Worm (Caenorhabditis elegans) whole organism, midembryonic: ENCODE data around the gene unc-93.

ENCODE experiments used
- T22C8.4 ChIP-seq: fragments of 200-800 bp; sonication (Bioruptor generic); IDR thresholded peaks from 2 replicates; pipeline ENCODE4 v1.3.6; 2022; ENCODE audit warnings: missing genetic modification characterization, missing compliant biosample characterization
- cog-1 ChIP-seq: sonication (generic microtip); optimal IDR thresholded peaks from 2 replicates; lab custom pipeline; 2016; ENCODE audit warnings: missing genetic modification characterization, missing compliant biosample characterization
- flt-1 ChIP-seq: fragments of 200-800 bp; sonication (Bioruptor generic); IDR thresholded peaks from 2 replicates; pipeline ENCODE4 v1.3.6; 2022; ENCODE audit warnings: missing genetic modification characterization, missing compliant biosample characterization
- klf-2 ChIP-seq: fragments of 200-800 bp; sonication (Bioruptor generic); conservative IDR thresholded peaks from 2 replicates; pipeline ENCODE4 v1.3.6; 2022; ENCODE audit warnings: missing genetic modification reagents, missing genetic modification characterization, missing compliant biosample characterization
- med-1 ChIP-seq: sonication (generic microtip); optimal IDR thresholded peaks from 2 replicates; lab custom pipeline; 2017; ENCODE audit warnings: missing genetic modification characterization, mild to moderate bottlenecking, missing compliant biosample characterization, antibody characterized with exemption, missing genetic modification reagents; ENCODE audit not compliant: insufficient read depth
- ref-1 ChIP-seq: fragments of 200-800 bp; sonication (Bioruptor generic); conservative IDR thresholded peaks from 2 replicates; pipeline ENCODE4 v1.3.6; 2022; ENCODE audit warnings: missing genetic modification reagents, missing genetic modification characterization, missing compliant biosample characterization
- tab-1 ChIP-seq: fragments of 200-800 bp; sonication (Bioruptor generic); IDR thresholded peaks from 2 replicates; pipeline ENCODE4 v1.3.6; 2022; ENCODE audit warnings: missing genetic modification characterization, missing compliant biosample characterization
- ztf-23 ChIP-seq: fragments of 200-800 bp; sonication (Bioruptor generic); IDR thresholded peaks from 2 replicates; pipeline ENCODE4 v1.3.6; 2022; ENCODE audit warnings: missing genetic modification reagents, missing genetic modification characterization, missing compliant biosample characterization
- ztf-29 ChIP-seq: fragments of 200-800 bp; sonication (Bioruptor generic); IDR thresholded peaks from 2 replicates; pipeline ENCODE4 v1.3.6; 2022; ENCODE audit warnings: missing genetic modification reagents, missing genetic modification characterization, missing compliant biosample characterization

Gene unc-93

DNA sequence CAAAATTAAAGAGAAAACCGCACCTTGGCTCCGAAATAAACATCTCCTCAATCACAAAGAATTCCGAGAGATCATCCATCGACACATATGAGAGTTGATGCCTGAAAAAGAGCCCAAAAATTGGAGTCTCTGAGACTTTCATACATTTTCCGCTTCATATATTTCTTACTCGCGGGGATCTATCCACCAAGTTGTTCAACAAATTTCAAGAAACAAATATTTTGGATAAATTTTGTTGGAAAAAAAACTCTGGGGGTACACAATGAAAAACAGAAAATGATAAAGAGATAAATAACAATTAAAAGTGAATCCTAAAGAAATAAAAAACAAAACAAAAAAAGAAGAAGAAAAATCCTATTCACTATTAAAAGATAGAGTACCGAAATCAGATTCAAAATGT lies 17.1 kb upstream of the unc-93 start, which contains the start of gene sel-8:
sel-8 (minus strand) TSS at position 101 of the 400 bp plus-strand sequence.
- TF ChIP-seq ztf-23 (GFP tag; lab: Robert Waterston, UW) (no peak), med-1 (GFP tag; lab: Kevin White, UChicago) (no peak), klf-2 (GFP tag; lab: Robert Waterston, UW) (no peak), ztf-29 (no peak), tab-1 (GFP tag; lab: Robert Waterston, UW) (no peak), ref-1 (GFP tag; lab: Robert Waterston, UW) (no peak), flt-1 (GFP tag; lab: Robert Waterston, UW) (no peak), T22C8.4 (GFP tag; lab: Robert Waterston, UW) (no peak), cog-1 (no peak)

DNA sequence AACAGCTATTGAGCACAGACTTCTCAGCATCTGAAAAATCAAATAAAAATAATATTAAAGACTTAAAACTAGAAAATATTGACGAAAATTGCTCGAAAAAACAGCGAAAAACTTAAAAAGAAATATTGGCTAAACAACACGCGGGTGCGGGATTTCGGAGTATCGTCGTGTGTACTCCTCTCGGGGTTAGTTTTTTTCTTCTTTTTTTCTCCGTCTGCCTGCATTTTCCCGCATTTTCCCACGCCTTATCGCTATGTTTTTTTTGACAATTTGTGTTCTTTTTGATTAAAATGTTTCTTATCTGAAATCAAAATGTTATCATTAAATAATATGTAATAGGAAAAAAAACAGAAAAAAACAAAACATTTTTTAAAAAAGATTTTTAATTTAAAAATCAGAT lies 13.8 kb upstream of the unc-93 start, which contains the start of gene mrps-31:
mrps-31 (minus strand) TSS at position 36 of the 400 bp plus-strand sequence.
- TF ChIP-seq med-1 (GFP tag; lab: Kevin White, UChicago) (no peak), ztf-29 (no peak), cog-1 (no peak), klf-2 (GFP tag; lab: Robert Waterston, UW) (no peak), ztf-23 (GFP tag; lab: Robert Waterston, UW) (no peak), tab-1 (GFP tag; lab: Robert Waterston, UW) (no peak), flt-1 (GFP tag; lab: Robert Waterston, UW) (no peak), ref-1 (GFP tag; lab: Robert Waterston, UW) (no peak), T22C8.4 (GFP tag; lab: Robert Waterston, UW) (no peak)

DNA sequence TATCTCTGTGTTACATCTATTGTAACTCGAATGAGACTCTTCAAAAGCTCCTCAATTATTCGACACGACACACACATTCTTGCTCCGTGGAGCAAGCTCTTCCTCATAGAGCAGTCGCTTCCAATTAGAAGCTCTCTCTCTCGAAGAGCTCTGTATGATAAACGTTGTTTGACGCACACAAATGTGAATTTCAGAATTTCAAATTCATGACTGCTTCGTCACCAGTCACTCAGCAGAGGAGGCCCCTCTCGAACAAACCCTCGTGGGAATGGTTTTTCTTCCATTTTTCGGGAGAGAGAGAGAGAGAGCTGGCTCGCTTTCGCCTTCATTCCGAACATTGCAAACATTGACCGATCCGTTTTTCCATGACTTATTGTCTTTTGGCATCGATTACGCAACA lies 11.8 kb upstream of the unc-93 start:
- TF ChIP-seq cog-1 (no peak), med-1 (GFP tag; lab: Kevin White, UChicago) (no peak), ref-1 (GFP tag; lab: Robert Waterston, UW) (no peak), ztf-23 (GFP tag; lab: Robert Waterston, UW) (no peak), tab-1 (GFP tag; lab: Robert Waterston, UW) (no peak), T22C8.4 (GFP tag; lab: Robert Waterston, UW) (no peak), ztf-29 (no peak), klf-2 (GFP tag; lab: Robert Waterston, UW) (no peak), flt-1 (GFP tag; lab: Robert Waterston, UW) (no peak)

DNA sequence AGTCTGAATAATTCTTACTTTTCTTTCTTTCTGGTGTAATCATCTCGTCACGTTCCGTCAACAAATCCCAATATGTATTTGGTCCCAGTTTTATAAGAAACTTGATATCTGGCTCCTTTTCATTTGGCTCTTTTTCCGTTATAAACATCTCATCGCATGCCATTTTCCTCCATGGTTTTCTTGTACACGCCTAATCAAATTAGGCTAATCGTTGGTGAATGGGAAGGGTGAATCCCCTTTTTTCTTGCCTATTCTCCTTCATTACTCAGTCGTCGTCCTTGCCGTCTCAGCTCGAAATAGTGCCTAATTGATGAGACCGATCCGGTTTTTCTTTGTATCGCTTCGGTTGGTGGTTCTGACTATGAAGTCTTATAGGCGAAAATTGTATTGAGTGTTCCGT lies 10.0 kb upstream of the unc-93 start:
- TF ChIP-seq tab-1 (GFP tag; lab: Robert Waterston, UW): no peak
- TF ChIP-seq ztf-23 (GFP tag; lab: Robert Waterston, UW): no peak
- no peak for TF ChIP-seq T22C8.4 (GFP tag; lab: Robert Waterston, UW)
- TF ChIP-seq cog-1: no peak
- TF ChIP-seq flt-1 (GFP tag; lab: Robert Waterston, UW): no peak
- no peak for TF ChIP-seq ztf-29
- no peak for TF ChIP-seq klf-2 (GFP tag; lab: Robert Waterston, UW)

DNA sequence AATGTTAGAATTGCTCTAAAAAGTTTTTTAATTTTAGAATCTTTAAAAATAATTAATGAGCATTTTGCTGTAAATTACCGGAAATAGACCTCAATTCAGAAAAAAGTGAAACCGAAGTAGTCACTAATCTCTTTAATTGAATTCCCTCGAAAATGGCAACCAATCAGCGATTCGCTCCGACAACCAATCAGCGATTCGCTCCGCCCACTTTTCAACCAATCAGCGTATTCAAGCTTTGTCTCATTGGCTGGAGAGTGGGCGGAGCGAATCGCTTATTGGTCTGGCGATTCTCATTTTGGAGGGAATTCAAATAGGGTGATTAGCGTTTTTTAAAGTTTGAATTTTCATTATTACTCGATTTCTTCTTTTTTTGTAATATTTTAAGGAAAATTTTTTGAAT lies 9.3 kb upstream of the unc-93 start:
- TF ChIP-seq T22C8.4 (GFP tag; lab: Robert Waterston, UW): no peak
- no peak for TF ChIP-seq ztf-23 (GFP tag; lab: Robert Waterston, UW)
- TF ChIP-seq klf-2 (GFP tag; lab: Robert Waterston, UW): no peak
- TF ChIP-seq flt-1 (GFP tag; lab: Robert Waterston, UW): no peak
- TF ChIP-seq cog-1: no peak
- no peak for TF ChIP-seq ztf-29
- TF ChIP-seq med-1 (GFP tag; lab: Kevin White, UChicago): no peak
- no peak for TF ChIP-seq tab-1 (GFP tag; lab: Robert Waterston, UW)
- TF ChIP-seq ref-1 (GFP tag; lab: Robert Waterston, UW): no peak

DNA sequence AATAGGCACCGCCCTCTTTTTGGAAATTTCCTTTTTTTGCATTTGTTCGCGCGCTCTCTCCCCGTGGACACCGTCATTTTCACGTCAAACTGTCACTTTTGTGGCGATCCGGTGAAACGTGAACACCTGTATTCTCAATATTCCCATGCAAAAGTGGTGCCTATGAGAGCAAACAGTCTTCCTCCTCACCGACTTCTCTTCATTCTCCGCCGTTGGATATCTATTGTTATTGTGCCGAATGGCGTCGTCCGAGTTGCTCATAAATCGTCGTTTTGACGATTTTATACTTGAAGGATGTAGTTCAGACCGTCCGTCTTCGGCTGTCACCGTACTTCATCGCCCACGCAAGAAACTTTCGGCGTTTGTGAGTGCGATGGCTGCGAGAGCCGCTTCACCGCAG lies 8.3 kb upstream of the unc-93 start, which contains the start of gene rilp-1:
rilp-1 (plus strand) TSS at position 301 of the 400 bp plus-strand sequence.
- 0 out of 2 replicates have a peak, but pooled peaks have one; percentile 15 for TF ChIP-seq ref-1 (GFP tag; lab: Robert Waterston, UW)
- TF ChIP-seq klf-2 (GFP tag; lab: Robert Waterston, UW): no peak

DNA sequence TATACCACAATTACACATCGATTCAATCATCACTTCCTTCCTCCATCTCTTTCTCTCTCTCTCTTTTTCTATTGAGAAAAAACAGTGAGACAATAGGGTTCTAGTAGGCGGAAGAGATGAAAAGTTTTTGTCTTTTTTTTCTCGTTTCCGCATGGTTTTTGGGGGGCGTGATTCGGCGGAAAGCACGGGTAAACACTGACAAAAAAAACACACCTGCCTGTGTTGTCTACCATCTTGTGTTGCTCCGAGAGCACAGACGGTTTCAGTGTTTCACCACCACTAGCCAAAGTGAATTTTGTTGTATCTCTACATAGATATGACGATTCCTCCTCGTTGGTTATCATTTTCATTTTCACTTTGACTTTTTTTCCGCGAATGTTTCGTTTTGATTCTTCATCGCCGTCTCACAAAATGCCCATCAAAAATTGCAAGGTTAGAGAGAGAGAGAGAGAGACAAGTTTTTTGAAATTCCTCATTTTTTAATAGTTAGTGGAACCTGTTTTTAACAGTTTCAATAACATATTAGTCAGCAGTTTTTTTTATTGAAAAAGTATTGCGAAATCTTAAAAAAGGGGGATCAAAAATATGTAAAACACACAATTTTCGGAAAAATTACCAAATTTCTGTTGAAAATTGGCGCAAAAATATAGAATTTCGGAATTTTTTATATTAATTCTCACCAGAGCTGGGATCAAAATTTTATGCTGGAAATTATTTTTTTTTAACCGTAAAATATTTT lies 6.8 kb upstream of the unc-93 start:
- no peak for TF ChIP-seq cog-1
- TF ChIP-seq med-1 (GFP tag; lab: Kevin White, UChicago): no peak
- TF ChIP-seq klf-2 (GFP tag; lab: Robert Waterston, UW): no peak
- no peak for TF ChIP-seq ztf-29
- no peak for TF ChIP-seq ztf-23 (GFP tag; lab: Robert Waterston, UW)
- TF ChIP-seq T22C8.4 (GFP tag; lab: Robert Waterston, UW): no peak
- no peak for TF ChIP-seq ref-1 (GFP tag; lab: Robert Waterston, UW)
- TF ChIP-seq flt-1 (GFP tag; lab: Robert Waterston, UW): no peak
- no peak for TF ChIP-seq tab-1 (GFP tag; lab: Robert Waterston, UW)

DNA sequence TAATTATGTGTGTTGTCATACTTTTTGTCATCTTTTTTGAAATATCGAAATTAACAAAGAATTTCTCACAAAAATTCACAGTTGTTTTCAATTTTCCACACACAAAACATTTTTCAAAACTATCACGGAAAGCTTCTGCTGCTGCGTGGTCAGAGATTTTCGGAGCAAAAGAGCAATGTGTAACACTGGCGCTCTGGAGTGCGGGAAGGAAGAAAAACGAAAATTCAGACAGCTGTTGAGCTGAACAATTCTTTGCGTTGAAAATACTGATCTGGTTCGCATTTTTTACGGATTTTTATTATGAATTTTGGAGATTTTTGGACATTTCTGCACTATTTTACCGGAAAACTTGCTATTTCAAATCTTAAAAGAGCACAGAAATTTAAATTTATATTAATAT lies 573 bp upstream of the unc-93 start:
- TF ChIP-seq cog-1 (no peak), tab-1 (GFP tag; lab: Robert Waterston, UW) (no peak), ref-1 (GFP tag; lab: Robert Waterston, UW) (no peak), flt-1 (GFP tag; lab: Robert Waterston, UW) (no peak), ztf-29 (no peak), ztf-23 (GFP tag; lab: Robert Waterston, UW) (no peak), klf-2 (GFP tag; lab: Robert Waterston, UW) (no peak), T22C8.4 (GFP tag; lab: Robert Waterston, UW) (no peak), med-1 (GFP tag; lab: Kevin White, UChicago) (no peak)

DNA sequence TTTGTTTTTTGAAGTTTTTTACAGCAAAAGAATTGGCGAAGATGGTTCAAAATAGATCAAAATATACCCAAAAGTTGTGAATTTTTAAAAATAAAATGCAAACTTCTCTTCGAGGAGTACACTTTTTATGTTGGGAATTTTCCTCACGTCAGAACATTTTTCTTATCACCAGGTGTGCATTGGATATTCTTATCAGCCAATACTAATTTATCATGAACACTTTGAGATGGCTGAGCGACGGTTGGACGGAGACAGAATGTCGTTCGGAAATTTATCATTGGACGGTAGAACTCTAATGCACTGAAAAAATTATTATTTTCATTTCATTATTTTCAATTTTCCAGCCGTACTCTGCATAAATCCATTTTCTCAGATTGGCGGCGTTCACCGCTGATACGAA lies 5.1 kb downstream of the unc-93 start:
- TF ChIP-seq T22C8.4 (GFP tag; lab: Robert Waterston, UW): no peak
